Fruit fly (Drosophila melanogaster) whole organism, prepupa: ENCODE measurements around the gene PNUTS.

Experiments
- Blimp-1 ChIP-seq: fragments of 200-800 bp; sonication (Bioruptor generic); optimal IDR thresholded peaks from 3 replicates; lab custom pipeline; 2017; ENCODE audit warnings: missing biosample characterization, missing genetic modification characterization, mild to moderate bottlenecking, moderate library complexity, missing genetic modification reagents
- CG10631 ChIP-seq: fragments of 200-800 bp; sonication (Bioruptor generic); optimal IDR thresholded peaks from 2 replicates; lab custom pipeline; 2016; ENCODE audit warnings: missing biosample characterization, missing genetic modification characterization
- CG16779 ChIP-seq: fragments of 200-800 bp; sonication (Bioruptor generic); optimal IDR thresholded peaks from 3 replicates; lab custom pipeline; 2017; ENCODE audit warnings: missing biosample characterization, mild to moderate bottlenecking, missing genetic modification characterization
- Eip75B ChIP-seq: fragments of 200-800 bp; sonication (Bioruptor generic); optimal IDR thresholded peaks from 3 replicates; lab custom pipeline; 2016; ENCODE audit warnings: missing biosample characterization, missing genetic modification characterization
- Hr39 ChIP-seq: fragments of 200-800 bp; sonication (Bioruptor generic); optimal IDR thresholded peaks from 2 replicates; lab custom pipeline; 2016; ENCODE audit warnings: missing biosample characterization, missing genetic modification characterization
- Met ChIP-seq: fragments of 200-800 bp; sonication (Bioruptor generic); optimal IDR thresholded peaks from 3 replicates; lab custom pipeline; 2016; ENCODE audit warnings: missing biosample characterization, missing genetic modification characterization
- acj6 ChIP-seq: fragments of 200-800 bp; sonication (Bioruptor generic); optimal IDR thresholded peaks from 3 replicates; lab custom pipeline; 2016; ENCODE audit warnings: missing biosample characterization, missing genetic modification characterization
- pdm3 ChIP-seq: fragments of 200-800 bp; sonication (Bioruptor generic); optimal IDR thresholded peaks from 3 replicates; lab custom pipeline; 2016; ENCODE audit warnings: missing biosample characterization, missing genetic modification characterization

dm6 chr2L:846167-846868 lies 23.9 kb upstream of the PNUTS start:
- peak; percentile 48 for TF ChIP-seq CG16779 (tag; lab: Kevin White, UChicago)
- TF ChIP-seq CG10631 (GFP tag; lab: Kevin White, UChicago) = peak; percentile 32
- TF ChIP-seq Met (GFP tag; lab: Kevin White, UChicago) = peak; percentile 76
- TF ChIP-seq pdm3 (GFP tag; lab: Kevin White, UChicago) = peak; percentile 72
- TF ChIP-seq Eip75B (GFP tag; lab: Kevin White, UChicago) = peak; percentile 30
- TF ChIP-seq Hr39 = peak; percentile 66
- TF ChIP-seq acj6 (GFP tag; lab: Kevin White, UChicago) = peak; percentile 73
- peak; percentile 57 for TF ChIP-seq Blimp-1 (GFP tag; lab: Kevin White, UChicago)
